Fruit fly (Drosophila melanogaster) whole organism, embryonic: ENCODE data around the gene CG45061.
A peak's percentile ranks its signal among the peaks of the same experiment; 100 is the strongest.

Experiments used
- CG1024 ChIP-seq: fragments of 200-800 bp; sonication (Bioruptor generic); IDR thresholded peaks from 2 replicates; pipeline ENCODE4 v1.3.6; 2022; ENCODE audit warnings: missing biosample characterization, missing genetic modification characterization
- CG10959 ChIP-seq: fragments of 200-800 bp; sonication (Bioruptor generic); IDR thresholded peaks from 2 replicates; pipeline ENCODE4 v1.3.6; 2022; ENCODE audit warnings: missing biosample characterization, missing genetic modification characterization
- CG11247 ChIP-seq: fragments of 200-800 bp; sonication (Bioruptor generic); IDR thresholded peaks from 2 replicates; pipeline ENCODE4 v1.3.6; 2022; ENCODE audit warnings: missing biosample characterization, missing genetic modification characterization
- CG12769 ChIP-seq: fragments of 200-800 bp; sonication (Bioruptor generic); optimal IDR thresholded peaks from 2 replicates; lab custom pipeline; 2019; ENCODE audit warnings: missing biosample characterization, mild to moderate bottlenecking, missing genetic modification characterization, moderate library complexity
- CG14050 ChIP-seq: fragments of 200-800 bp; sonication (Bioruptor generic); IDR thresholded peaks from 3 replicates; pipeline ENCODE4 v1.3.6; 2022; ENCODE audit warnings: missing biosample characterization, missing genetic modification characterization
- CG17186 ChIP-seq: fragments of 200-800 bp; sonication (Bioruptor generic); optimal IDR thresholded peaks from 3 replicates; lab custom pipeline; 2017; ENCODE audit warnings: missing biosample characterization, missing genetic modification reagents, missing genetic modification characterization
- CG17361 ChIP-seq: fragments of 200-800 bp; sonication (Bioruptor generic); IDR thresholded peaks from 3 replicates; pipeline ENCODE4 v1.3.6; 2022; ENCODE audit warnings: missing biosample characterization, missing genetic modification characterization
- CG17802 ChIP-seq: fragments of 200-800 bp; sonication (Bioruptor generic); optimal IDR thresholded peaks from 2 replicates; lab custom pipeline; 2018; ENCODE audit warnings: missing biosample characterization, mild to moderate bottlenecking, missing genetic modification characterization, moderate library complexity
- CG1832 ChIP-seq: fragments of 200-800 bp; sonication (Bioruptor generic); optimal IDR thresholded peaks from 2 replicates; lab custom pipeline; 2017; ENCODE audit warnings: missing biosample characterization, mild to moderate bottlenecking, missing genetic modification characterization, inconsistent platforms
- CG2202 ChIP-seq: fragments of 200-800 bp; sonication (Bioruptor generic); optimal IDR thresholded peaks from 2 replicates; lab custom pipeline; 2018; ENCODE audit warnings: missing biosample characterization, mild to moderate bottlenecking, missing genetic modification characterization
- CG3407 ChIP-seq: fragments of 200-800 bp; sonication (Bioruptor generic); optimal IDR thresholded peaks from 2 replicates; lab custom pipeline; 2018; ENCODE audit warnings: missing biosample characterization, mild to moderate bottlenecking, missing genetic modification characterization
- CG3726 ChIP-seq: fragments of 200-800 bp; sonication (Bioruptor generic); IDR thresholded peaks from 3 replicates; pipeline ENCODE4, ENCODE4 v1.3.6; 2022; ENCODE audit warnings: missing biosample characterization, missing genetic modification characterization
- CG5953 ChIP-seq: fragments of 200-800 bp; sonication (Bioruptor generic); IDR thresholded peaks from 2 replicates; pipeline ENCODE4 v1.3.6; 2022; ENCODE audit warnings: missing biosample characterization, missing genetic modification characterization
- CG6689 ChIP-seq: fragments of 200-800 bp; sonication (Bioruptor generic); IDR thresholded peaks from 2 replicates; pipeline ENCODE4 v1.3.6; 2022; ENCODE audit warnings: missing biosample characterization, missing genetic modification characterization
- CG7839 ChIP-seq: fragments of 200-800 bp; sonication (Bioruptor generic); optimal IDR thresholded peaks from 3 replicates; lab custom pipeline; 2018; ENCODE audit warnings: missing biosample characterization, mild to moderate bottlenecking, missing genetic modification characterization, moderate library complexity
- CG9437 ChIP-seq: fragments of 200-800 bp; sonication (Bioruptor generic); optimal IDR thresholded peaks from 2 replicates; lab custom pipeline; 2018; ENCODE audit warnings: missing biosample characterization, mild to moderate bottlenecking, missing genetic modification characterization
- Dad ChIP-seq: fragments of 200-800 bp; sonication (Bioruptor generic); optimal IDR thresholded peaks from 3 replicates; lab custom pipeline; 2016; ENCODE audit warnings: missing biosample characterization, missing genetic modification characterization
- MTF-1 ChIP-seq: fragments of 200-800 bp; sonication (Bioruptor generic); optimal IDR thresholded peaks from 2 replicates; lab custom pipeline; 2018; ENCODE audit warnings: missing biosample characterization, mild to moderate bottlenecking, missing genetic modification characterization, borderline replicate concordance
- Mrtf ChIP-seq: fragments of 200-800 bp; sonication (Bioruptor generic); IDR thresholded peaks from 3 replicates; pipeline ENCODE4 v1.3.6; 2022; ENCODE audit warnings: missing biosample characterization, missing genetic modification characterization
- NFAT ChIP-seq: fragments of 200-800 bp; sonication (Bioruptor generic); IDR thresholded peaks from 2 replicates; pipeline ENCODE4 v1.3.6; 2022; ENCODE audit warnings: missing biosample characterization, missing genetic modification characterization
- Neu2 ChIP-seq: fragments of 200-800 bp; sonication (Bioruptor generic); optimal IDR thresholded peaks from 3 replicates; lab custom pipeline; 2016; ENCODE audit warnings: missing biosample characterization, missing genetic modification characterization, borderline replicate concordance
- Pdp1 ChIP-seq, 2 experiments: fragments of 200-800 bp; sonication (Bioruptor generic); optimal IDR thresholded peaks; 3 replicates each; lab custom pipeline; 2016; ENCODE audit warnings: missing biosample characterization in 2 of 2, missing genetic modification characterization in 2 of 2, mild to moderate bottlenecking in 1 of 2, moderate library complexity in 1 of 2
- Stat92E ChIP-seq, 3 experiments: fragments of >200 bp in 2 of 3; fragments of 200-800 bp in 1 of 3; sonication (Bioruptor generic) in 1 of 3; optimal IDR thresholded peaks; 2 replicates each; lab custom pipeline; 2017 to 2019; ENCODE audit warnings: missing biosample characterization in 3 of 3, missing genetic modification characterization in 3 of 3, mild to moderate bottlenecking in 1 of 3, moderate library complexity in 1 of 3
- ac ChIP-seq: fragments of 200-800 bp; sonication (Bioruptor generic); optimal IDR thresholded peaks from 3 replicates; lab custom pipeline; 2017; ENCODE audit warnings: missing biosample characterization, mild to moderate bottlenecking, missing genetic modification characterization
- al ChIP-seq: fragments of 200-800 bp; sonication (Bioruptor generic); IDR thresholded peaks from 2 replicates; pipeline ENCODE4 v1.3.6; 2022; ENCODE audit warnings: missing biosample characterization, missing genetic modification characterization
- btn ChIP-seq: fragments of 200-800 bp; sonication (Bioruptor generic); optimal IDR thresholded peaks from 2 replicates; lab custom pipeline; 2016; ENCODE audit warnings: missing biosample characterization, missing genetic modification characterization
- chn ChIP-seq: fragments of 200-800 bp; sonication (Bioruptor generic); optimal IDR thresholded peaks from 2 replicates; lab custom pipeline; 2016; ENCODE audit warnings: missing biosample characterization, missing genetic modification characterization
- ci ChIP-seq: fragments of 200-800 bp; sonication (Bioruptor generic); IDR thresholded peaks from 3 replicates; pipeline ENCODE4 v1.3.6; 2022; ENCODE audit warnings: missing biosample characterization, missing genetic modification characterization
- crol ChIP-seq: fragments of 200-800 bp; sonication (Bioruptor generic); IDR thresholded peaks from 2 replicates; pipeline ENCODE4 v1.3.6; 2022; ENCODE audit warnings: missing biosample characterization, missing genetic modification characterization
- da ChIP-seq: fragments of 200-800 bp; sonication (Bioruptor generic); optimal IDR thresholded peaks from 2 replicates; lab custom pipeline; 2016; ENCODE audit warnings: missing biosample characterization, missing genetic modification characterization
- dimm ChIP-seq: fragments of 200-800 bp; sonication (Bioruptor generic); IDR thresholded peaks from 2 replicates; pipeline ENCODE4 v1.3.6; 2022; ENCODE audit warnings: missing biosample characterization, missing genetic modification characterization
- dmrt99B ChIP-seq: fragments of 200-800 bp; sonication (Bioruptor generic); optimal IDR thresholded peaks from 2 replicates; lab custom pipeline; 2018; ENCODE audit warnings: missing biosample characterization, mild to moderate bottlenecking, missing genetic modification characterization, moderate library complexity
- dpn ChIP-seq, 2 experiments: fragments of 200-800 bp; sonication (Bioruptor generic); optimal IDR thresholded peaks; 3 replicates each; lab custom pipeline; 2016; ENCODE audit warnings: missing biosample characterization in 2 of 2, missing genetic modification characterization in 2 of 2
- fru ChIP-seq: fragments of >200 bp; optimal IDR thresholded peaks from 2 replicates; lab custom pipeline; 2017
- hth ChIP-seq: fragments of >200 bp; optimal IDR thresholded peaks from 2 replicates; lab custom pipeline; 2017; ENCODE audit warnings: inconsistent platforms
- ind ChIP-seq: fragments of 200-800 bp; sonication (Bioruptor generic); optimal IDR thresholded peaks from 3 replicates; lab custom pipeline; 2016; ENCODE audit warnings: missing biosample characterization, missing genetic modification characterization
- inv ChIP-seq: fragments of 200-800 bp; sonication (Bioruptor generic); IDR thresholded peaks from 2 replicates; pipeline ENCODE4 v1.3.6; 2022; ENCODE audit warnings: missing biosample characterization, missing genetic modification characterization; ENCODE audit not compliant: partially characterized antibody
- kay ChIP-seq: fragments of 200-800 bp; sonication (Bioruptor generic); optimal IDR thresholded peaks from 2 replicates; lab custom pipeline; 2016; ENCODE audit warnings: missing biosample characterization, missing genetic modification characterization
- mld ChIP-seq: fragments of 200-800 bp; sonication (Bioruptor generic); IDR thresholded peaks from 3 replicates; pipeline ENCODE4 v1.3.6; 2022; ENCODE audit warnings: missing biosample characterization, missing genetic modification characterization; ENCODE audit not compliant: partially characterized antibody
- nmo ChIP-seq: fragments of 200-800 bp; sonication (Bioruptor generic); optimal IDR thresholded peaks from 2 replicates; lab custom pipeline; 2018; ENCODE audit warnings: missing biosample characterization, mild to moderate bottlenecking, missing genetic modification characterization, moderate library complexity
- nom ChIP-seq: fragments of 200-800 bp; sonication (Bioruptor generic); optimal IDR thresholded peaks from 2 replicates; lab custom pipeline; 2017; ENCODE audit warnings: missing biosample characterization, missing genetic modification characterization, mild to moderate bottlenecking, moderate library complexity, missing genetic modification reagents
- sens-2 ChIP-seq: fragments of 200-800 bp; sonication (Bioruptor generic); IDR thresholded peaks from 2 replicates; pipeline ENCODE4 v1.3.6; 2022; ENCODE audit warnings: missing biosample characterization, missing genetic modification characterization
- seq ChIP-seq: fragments of 200-800 bp; sonication (Bioruptor generic); IDR thresholded peaks from 2 replicates; pipeline ENCODE4 v1.3.6; 2022; ENCODE audit warnings: missing biosample characterization, missing genetic modification characterization
- sima ChIP-seq: fragments of 200-800 bp; sonication (Bioruptor generic); optimal IDR thresholded peaks from 2 replicates; lab custom pipeline; 2016; ENCODE audit warnings: missing biosample characterization, missing genetic modification characterization
- slbo ChIP-seq: fragments of 200-800 bp; sonication (Bioruptor generic); IDR thresholded peaks from 2 replicates; pipeline ENCODE4 v1.3.6; 2022; ENCODE audit warnings: missing biosample characterization, missing genetic modification characterization
- sob ChIP-seq: fragments of 200-800 bp; sonication (Bioruptor generic); IDR thresholded peaks from 2 replicates; pipeline ENCODE4 v1.3.6; 2022; ENCODE audit warnings: missing biosample characterization, missing genetic modification characterization
- sqz ChIP-seq: fragments of 200-800 bp; sonication (Bioruptor generic); optimal IDR thresholded peaks from 3 replicates; lab custom pipeline; 2018; ENCODE audit warnings: missing biosample characterization, mild to moderate bottlenecking, missing genetic modification characterization
- sr ChIP-seq: fragments of 200-800 bp; sonication (Bioruptor generic); IDR thresholded peaks from 3 replicates; pipeline ENCODE4 v1.3.6; 2022; ENCODE audit warnings: missing biosample characterization, missing genetic modification characterization
- ttk ChIP-seq: fragments of 200-800 bp; sonication (Bioruptor generic); IDR thresholded peaks from 2 replicates; pipeline ENCODE4 v2.1.2; 2022; ENCODE audit warnings: missing biosample characterization, missing genetic modification characterization
- yki ChIP-seq: fragments of >200 bp; optimal IDR thresholded peaks from 3 replicates; lab custom pipeline; 2018

Gene CG45061

DNA sequence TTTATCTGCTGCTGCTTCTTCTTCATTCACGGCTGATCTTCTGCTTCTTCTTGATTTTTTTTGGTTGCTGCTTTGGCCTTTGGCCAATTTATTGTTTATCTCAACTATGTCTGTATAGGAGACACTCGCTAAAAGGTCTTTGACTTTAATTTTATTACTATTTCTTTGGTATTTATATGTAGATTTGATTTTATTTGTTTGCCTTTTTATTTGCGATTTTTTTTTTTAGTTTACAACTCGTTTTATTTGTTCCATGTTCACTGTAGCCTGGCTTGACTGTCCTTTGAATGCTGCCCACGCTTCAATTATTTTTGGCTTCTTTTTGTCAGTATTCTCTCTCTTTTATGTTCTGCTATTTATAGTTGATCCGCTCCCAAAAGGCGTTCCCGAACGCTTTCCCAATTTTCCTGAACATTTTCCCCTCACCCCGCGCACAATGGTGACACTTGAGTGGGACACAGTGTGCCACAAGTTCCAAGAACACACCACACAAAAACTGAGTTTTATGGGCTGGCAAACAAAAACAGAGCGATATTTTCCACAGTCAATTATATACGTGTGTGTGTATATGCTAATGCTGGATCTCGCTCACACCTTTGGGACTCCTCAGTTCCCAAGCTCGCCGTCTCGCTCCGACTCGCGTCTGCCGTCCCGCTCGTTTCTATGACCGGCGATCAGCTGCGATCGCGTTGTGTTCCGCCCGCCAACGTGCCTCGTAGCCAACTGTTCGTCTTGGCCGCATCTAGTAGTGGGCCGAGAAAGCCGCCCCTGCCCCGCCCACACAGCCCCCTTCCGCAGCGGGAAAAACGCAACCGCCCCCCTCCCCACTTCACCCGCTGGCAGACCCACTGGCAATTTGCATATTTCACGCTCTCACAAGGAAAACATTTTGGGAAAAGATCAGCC is 4.7 kb upstream of the CG45061 start, which contains the start of gene CG15247 (continued):
- peak; percentile 82 for TF ChIP-seq crol (GFP tag; lab: Robert Waterston, UW)
- peak; percentile 90 for TF ChIP-seq slbo
- TF ChIP-seq CG2202 (tag; lab: Kevin White, UChicago) = peak; percentile 25
- peak; percentile 70 for TF ChIP-seq CG14050 (GFP tag; lab: Robert Waterston, UW)
- TF ChIP-seq CG5953 = peak; percentile 73
- TF ChIP-seq dimm (GFP tag; lab: Robert Waterston, UW) = no peak
- no peak for TF ChIP-seq CG17802 (tag; lab: Kevin White, UChicago)
- TF ChIP-seq CG1024 (GFP tag; lab: Robert Waterston, UW) = peak; percentile 52; the same call in 1 of the 2 replicates
- TF ChIP-seq inv (GFP tag; lab: Robert Waterston, UW) = no peak
- TF ChIP-seq dpn (GFP tag; optimal IDR thresholded peaks at IDR 0.05; lab: Kevin White, UChicago) = peak; percentile 45 to 69
- no peak for TF ChIP-seq hth
- peak; percentile 79 for TF ChIP-seq CG11247
- no peak for TF ChIP-seq mld (GFP tag; lab: Robert Waterston, UW)
- TF ChIP-seq CG3407 = peak; percentile 36
- no peak for TF ChIP-seq fru (lab: Kevin White, UChicago)
- TF ChIP-seq nom = no peak
- TF ChIP-seq CG6689 (GFP tag; lab: Robert Waterston, UW) = peak; percentile 76
- TF ChIP-seq sqz (GFP tag; lab: Kevin White, UChicago) = peak; percentile 51
- TF ChIP-seq CG7839 (tag; lab: Kevin White, UChicago) = peak; percentile 87
- TF ChIP-seq CG12769 (tag; lab: Kevin White, UChicago) = peak; percentile 95
- TF ChIP-seq CG10959 (GFP tag; lab: Robert Waterston, UW) = 0 out of 2 replicates have a peak, but pooled peaks have one; percentile 26
- no peak for TF ChIP-seq Stat92E (GFP tag; optimal IDR thresholded peaks at IDR 0.05; lab: Kevin White, UChicago)
- peak; percentile 82 for TF ChIP-seq nmo (GFP tag; lab: Kevin White, UChicago)
- peak; percentile 84 for TF ChIP-seq ttk
- no peak for TF ChIP-seq sima (GFP tag; lab: Kevin White, UChicago)
- TF ChIP-seq btn (GFP tag; lab: Kevin White, UChicago) = no peak
- peak; percentile 1 for TF ChIP-seq da
- TF ChIP-seq ci (GFP tag; lab: Robert Waterston, UW) = peak; percentile 90
- no peak for TF ChIP-seq ac (GFP tag; lab: Kevin White, UChicago)
- peak; percentile 80 for TF ChIP-seq NFAT
- no peak for TF ChIP-seq CG17186 (GFP tag; lab: Kevin White, UChicago)
- no peak for TF ChIP-seq CG3726 (GFP tag; lab: Robert Waterston, UW)
- TF ChIP-seq CG1832 (GFP tag; lab: Kevin White, UChicago) = peak; percentile 73
- peak; percentile 51 for TF ChIP-seq Dad (GFP tag; lab: Kevin White, UChicago)
- peak; percentile 28 for TF ChIP-seq kay (GFP tag; lab: Kevin White, UChicago)
- 0 out of 2 replicates have a peak, but pooled peaks have one; percentile 18 for TF ChIP-seq sens-2 (GFP tag; lab: Robert Waterston, UW)
- TF ChIP-seq MTF-1 (GFP tag; lab: Kevin White, UChicago) = no peak
- no peak for TF ChIP-seq chn
- peak; percentile 68 for TF ChIP-seq ind (GFP tag; lab: Kevin White, UChicago)
- TF ChIP-seq Mrtf (GFP tag; lab: Robert Waterston, UW) = peak; percentile 73
- peak; percentile 61 to 77 for TF ChIP-seq Pdp1 (GFP tag; optimal IDR thresholded peaks at IDR 0.05; lab: Kevin White, UChicago)
- TF ChIP-seq Neu2 (GFP tag; lab: Kevin White, UChicago) = no peak
- TF ChIP-seq CG9437 (GFP tag; lab: Kevin White, UChicago) = peak; percentile 41
- TF ChIP-seq sob (GFP tag; lab: Robert Waterston, UW) = peak; percentile 81
- peak; percentile 70 for TF ChIP-seq seq (GFP tag; lab: Robert Waterston, UW)
- TF ChIP-seq al = peak; percentile 84
- peak; percentile 96 for TF ChIP-seq sr (GFP tag; lab: Robert Waterston, UW)
- TF ChIP-seq dmrt99B (tag; lab: Kevin White, UChicago) = peak; percentile 81
- no peak for TF ChIP-seq yki (lab: Kevin White, UChicago)
- peak; percentile 72; the same call in 2 of the 3 replicates for TF ChIP-seq CG17361
